Worm (Caenorhabditis elegans): ENCODE data around the gene srw-118.

srw-118 gene

ce11 chrV:2931252-2931651 is 48.6 kb downstream of the srw-118 start, which contains the start of gene C31B8.1:
TSS of gene C31B8.1 (plus strand) at chrV:2931552.
- TF ChIP-seq sea-2 (GFP tag; optimal IDR thresholded peaks at IDR 0.05) (no peak), nhr-76 (tag; optimal IDR thresholded peaks at IDR 0.05) (no peak), R02D3.7 (tag; optimal IDR thresholded peaks at IDR 0.05) (no peak), zag-1 (tag; optimal IDR thresholded peaks at IDR 0.05) (no peak), lin-15B (tag; optimal IDR thresholded peaks at IDR 0.05) (no peak), ceh-16 (tag; optimal IDR thresholded peaks at IDR 0.05) (no peak), mdl-1 (tag; optimal IDR thresholded peaks at IDR 0.05) (no peak), fos-1 (tag; optimal IDR thresholded peaks at IDR 0.05) (no peak), lin-39 (tag; optimal IDR thresholded peaks at IDR 0.05) (no peak), ceh-28 (tag; optimal IDR thresholded peaks at IDR 0.05) (no peak), fkh-2 (tag; optimal IDR thresholded peaks at IDR 0.05) (no peak), lsy-12 (tag; optimal IDR thresholded peaks at IDR 0.05) (no peak), jun-1 (tag; optimal IDR thresholded peaks at IDR 0.05) (no peak), tbx-2 (tag; optimal IDR thresholded peaks at IDR 0.05) (no peak), nhr-237 (tag; optimal IDR thresholded peaks at IDR 0.05) (no peak), ztf-4 (tag; optimal IDR thresholded peaks at IDR 0.05) (no peak), ZK546.5 (tag; optimal IDR thresholded peaks at IDR 0.05) (no peak), nhr-25 (tag; optimal IDR thresholded peaks at IDR 0.05) (no peak)

ce11 chrV:2929753-2930152 is 50.1 kb downstream of the srw-118 start, which contains the start of gene C31B8.16:
TSS of gene C31B8.16 (plus strand) at chrV:2930053.
- TF ChIP-seq elt-2 (tag; optimal IDR thresholded peaks at IDR 0.05) (no peak), ztf-4 (tag; optimal IDR thresholded peaks at IDR 0.05) (no peak), mdl-1 (tag; optimal IDR thresholded peaks at IDR 0.05) (no peak), tbx-2 (tag; optimal IDR thresholded peaks at IDR 0.05) (no peak), sea-2 (GFP tag; optimal IDR thresholded peaks at IDR 0.05) (no peak), pha-4 (tag; optimal IDR thresholded peaks at IDR 0.05) (no peak), nhr-43 (tag; optimal IDR thresholded peaks at IDR 0.05; ENCODE audit: poor library complexity, severe bottlenecking) (no peak), ama-1 (optimal IDR thresholded peaks at IDR 0.05) (no peak), unc-62 (GFP tag; optimal IDR thresholded peaks at IDR 0.05) (no peak), nhr-76 (tag; optimal IDR thresholded peaks at IDR 0.05) (no peak), egl-5 (tag; optimal IDR thresholded peaks at IDR 0.05) (no peak), fkh-10 (GFP tag; optimal IDR thresholded peaks at IDR 0.05) (no peak), zag-1 (tag; optimal IDR thresholded peaks at IDR 0.05) (no peak), pqm-1 (tag; optimal IDR thresholded peaks at IDR 0.05) (no peak), lsy-12 (tag; optimal IDR thresholded peaks at IDR 0.05) (no peak), nhr-237 (tag; optimal IDR thresholded peaks at IDR 0.05) (no peak), fkh-2 (tag; optimal IDR thresholded peaks at IDR 0.05) (no peak), mml-1 (tag; optimal IDR thresholded peaks at IDR 0.05) (no peak), jun-1 (tag; optimal IDR thresholded peaks at IDR 0.05) (no peak), unc-39 (tag; optimal IDR thresholded peaks at IDR 0.05) (no peak)

Measured in whole organism, L3 larva.